Fruit fly (Drosophila melanogaster): Measurements from ENCODE around the gene Nplp2.

Gene Nplp2

dm6 chr3L:13403141-13403867 lies 47.1 kb downstream of the Nplp2 start (continued):
- TF ChIP-seq CoRest (tag; optimal IDR thresholded peaks at IDR 0.05) (no peak), CG12155 (GFP tag; optimal IDR thresholded peaks at IDR 0.05) (no peak), CG14050 (GFP tag; IDR thresholded peaks at IDR 0.05) (no peak), CrebB (tag; optimal IDR thresholded peaks at IDR 0.05) (no peak), CG16779 (GFP tag; IDR thresholded peaks at IDR 0.05) (no peak), CG34224 (GFP tag; IDR thresholded peaks at IDR 0.05; ENCODE audit: partially characterized antibody) (no peak), CG8924 (tag; optimal IDR thresholded peaks at IDR 0.05) (peak; percentile 34), CG8765 (GFP tag; IDR thresholded peaks at IDR 0.05) (no peak), CG6272 (GFP tag; IDR thresholded peaks at IDR 0.05) (no peak), slp2 (GFP tag; optimal IDR thresholded peaks at IDR 0.05) (peak; percentile 5), CG15011 (GFP tag; optimal IDR thresholded peaks at IDR 0.05) (no peak), kni (GFP tag; optimal IDR thresholded peaks at IDR 0.05) (no peak), CG2129 (GFP tag; IDR thresholded peaks at IDR 0.05; ENCODE audit: partially characterized antibody) (no peak), gcm2 (GFP tag; optimal IDR thresholded peaks at IDR 0.05) (no peak), stwl (tag; optimal IDR thresholded peaks at IDR 0.05) (no peak), da (GFP tag; optimal IDR thresholded peaks at IDR 0.05) (no peak), CG3847 (GFP tag; IDR thresholded peaks at IDR 0.05) (no peak), so (GFP tag; IDR thresholded peaks at IDR 0.05) (no peak), grn (GFP tag; optimal IDR thresholded peaks at IDR 0.05) (no peak), nom (GFP tag; optimal IDR thresholded peaks at IDR 0.05) (no peak), CG1233 (GFP tag; optimal IDR thresholded peaks at IDR 0.05) (no peak), CG18764 (GFP tag; optimal IDR thresholded peaks at IDR 0.05) (no peak), lilli (GFP tag; optimal IDR thresholded peaks at IDR 0.05) (no peak), CG7987 (GFP tag; optimal IDR thresholded peaks at IDR 0.05) (no peak), CG10321 (GFP tag; IDR thresholded peaks at IDR 0.05) (no peak), CG7963 (GFP tag; IDR thresholded peaks at IDR 0.05; ENCODE audit: partially characterized antibody) (no peak), CG33557 (GFP tag; optimal IDR thresholded peaks at IDR 0.05) (no peak), CG43689 (GFP tag; IDR thresholded peaks at IDR 0.05) (no peak), NfI (GFP tag; optimal IDR thresholded peaks at IDR 0.05) (no peak), Dip2 (GFP tag; IDR thresholded peaks at IDR 0.05) (no peak), CG11085 (GFP tag; IDR thresholded peaks at IDR 0.05) (no peak), CG18476 (GFP tag; optimal IDR thresholded peaks at IDR 0.05) (no peak), CG16863 (GFP tag; optimal IDR thresholded peaks at IDR 0.05) (no peak), CG17568 (GFP tag; optimal IDR thresholded peaks at IDR 0.05) (no peak), sisA (GFP tag; IDR thresholded peaks at IDR 0.05) (no peak), p53 (GFP tag; optimal IDR thresholded peaks at IDR 0.05) (no peak), Hey (tag; optimal IDR thresholded peaks at IDR 0.05) (no peak), Neu2 (GFP tag; optimal IDR thresholded peaks at IDR 0.05; ENCODE audit: borderline replicate concordance) (no peak), CG17802 (tag; optimal IDR thresholded peaks at IDR 0.05) (no peak), Atf6 (GFP tag; IDR thresholded peaks at IDR 0.05) (no peak), Atf-2 (GFP tag; optimal IDR thresholded peaks at IDR 0.05) (no peak), CG17186 (GFP tag; optimal IDR thresholded peaks at IDR 0.05) (no peak), Sry-β (GFP tag; optimal IDR thresholded peaks at IDR 0.05) (no peak), CG9876 (GFP tag; optimal IDR thresholded peaks at IDR 0.05) (no peak), odd (GFP tag; optimal IDR thresholded peaks at IDR 0.05) (no peak), CG32767 (GFP tag; IDR thresholded peaks at IDR 0.05) (no peak), CG4854 (GFP tag; optimal IDR thresholded peaks at IDR 0.05) (no peak), lab (GFP tag; optimal IDR thresholded peaks at IDR 0.05) (no peak), CG30403 (GFP tag; optimal IDR thresholded peaks at IDR 0.05) (peak; percentile 19), ems (GFP tag; optimal IDR thresholded peaks at IDR 0.05) (no peak), repo (GFP tag; optimal IDR thresholded peaks at IDR 0.05) (no peak)
